Fruit fly (Drosophila melanogaster) whole organism, pupa: ENCODE results near the gene CG5162.

Experiments used
- CG10348 ChIP-seq: fragments of 200-800 bp; sonication (Bioruptor generic); IDR thresholded peaks from 2 replicates; pipeline ENCODE4 v1.3.6; 2022; ENCODE audit warnings: missing biosample characterization, missing genetic modification characterization
- CG12605 ChIP-seq: fragments of 200-800 bp; sonication (Bioruptor generic); IDR thresholded peaks from 2 replicates; pipeline ENCODE4 v1.3.6; 2022; ENCODE audit warnings: missing biosample characterization, missing genetic modification characterization
- CG13204 ChIP-seq: fragments of 200-800 bp; sonication (Bioruptor generic); optimal IDR thresholded peaks from 2 replicates; lab custom pipeline; 2018; ENCODE audit warnings: missing biosample characterization, mild to moderate bottlenecking, missing genetic modification characterization, moderate library complexity
- CG14655 ChIP-seq: fragments of 200-800 bp; sonication (Bioruptor generic); optimal IDR thresholded peaks from 3 replicates; lab custom pipeline; 2017; ENCODE audit warnings: mild to moderate bottlenecking, missing biosample characterization, missing genetic modification reagents, missing genetic modification characterization
- CG15710 ChIP-seq: fragments of 200-800 bp; sonication (Bioruptor generic); optimal IDR thresholded peaks from 2 replicates; lab custom pipeline; 2018; ENCODE audit warnings: missing biosample characterization, mild to moderate bottlenecking, missing genetic modification characterization, moderate library complexity
- CG17806 ChIP-seq: fragments of 200-800 bp; sonication (Bioruptor generic); optimal IDR thresholded peaks from 2 replicates; lab custom pipeline; 2018; ENCODE audit warnings: missing biosample characterization, mild to moderate bottlenecking, missing genetic modification characterization, moderate library complexity
- CG32121 ChIP-seq: fragments of 200-800 bp; sonication (Bioruptor generic); IDR thresholded peaks from 2 replicates; pipeline ENCODE4 v1.3.6; 2022; ENCODE audit warnings: missing biosample characterization, missing genetic modification characterization
- CG34367 ChIP-seq: fragments of 200-800 bp; sonication (Bioruptor generic); optimal IDR thresholded peaks from 2 replicates; lab custom pipeline; 2018; ENCODE audit warnings: missing biosample characterization, mild to moderate bottlenecking, missing genetic modification characterization
- CG4496 ChIP-seq: fragments of 200-800 bp; sonication (Bioruptor generic); IDR thresholded peaks from 3 replicates; pipeline ENCODE4 v1.3.6; 2022; ENCODE audit warnings: missing biosample characterization, missing genetic modification characterization
- CG8159 ChIP-seq: fragments of 200-800 bp; sonication (Bioruptor generic); optimal IDR thresholded peaks from 3 replicates; lab custom pipeline; 2018; ENCODE audit warnings: missing biosample characterization, mild to moderate bottlenecking, missing genetic modification characterization, moderate library complexity
- CG8301 ChIP-seq: fragments of 200-800 bp; sonication (Bioruptor generic); optimal IDR thresholded peaks from 2 replicates; lab custom pipeline; 2018; ENCODE audit warnings: missing biosample characterization, mild to moderate bottlenecking, missing genetic modification characterization
- CG9948 ChIP-seq: fragments of 200-800 bp; sonication (Bioruptor generic); optimal IDR thresholded peaks from 2 replicates; lab custom pipeline; 2018; ENCODE audit warnings: missing biosample characterization, mild to moderate bottlenecking, missing genetic modification characterization, moderate library complexity
- D1 ChIP-seq: fragments of 200-800 bp; sonication (Bioruptor generic); optimal IDR thresholded peaks from 2 replicates; lab custom pipeline; 2018; ENCODE audit warnings: missing biosample characterization, mild to moderate bottlenecking, missing genetic modification characterization, moderate library complexity
- EcR ChIP-seq: fragments of 200-800 bp; sonication (Bioruptor generic); optimal IDR thresholded peaks from 3 replicates; lab custom pipeline; 2019; ENCODE audit warnings: missing biosample characterization, missing genetic modification characterization, mild to moderate bottlenecking, moderate library complexity, missing genetic modification reagents
- Ets98B ChIP-seq: fragments of 200-800 bp; sonication (Bioruptor generic); IDR thresholded peaks from 2 replicates; pipeline ENCODE4 v1.3.6; 2022; ENCODE audit warnings: missing biosample characterization, missing genetic modification characterization
- Pif1A ChIP-seq: fragments of 200-800 bp; sonication (Bioruptor generic); optimal IDR thresholded peaks from 3 replicates; lab custom pipeline; 2016; ENCODE audit warnings: missing biosample characterization, missing genetic modification characterization
- Pif1B ChIP-seq: fragments of 200-800 bp; sonication (Bioruptor generic); optimal IDR thresholded peaks from 3 replicates; lab custom pipeline; 2016; ENCODE audit warnings: missing biosample characterization, missing genetic modification characterization
- Snoo ChIP-seq: fragments of 200-800 bp; sonication (Bioruptor generic); optimal IDR thresholded peaks from 3 replicates; lab custom pipeline; 2017; ENCODE audit warnings: missing biosample characterization, mild to moderate bottlenecking, missing genetic modification characterization, inconsistent platforms
- fd96Ca ChIP-seq: fragments of 200-800 bp; sonication (Bioruptor generic); IDR thresholded peaks from 3 replicates; pipeline ENCODE4 v1.3.6; 2022; ENCODE audit warnings: missing biosample characterization, missing genetic modification characterization
- gl ChIP-seq: fragments of 200-800 bp; sonication (Bioruptor generic); optimal IDR thresholded peaks from 2 replicates; lab custom pipeline; 2018; ENCODE audit warnings: missing biosample characterization, mild to moderate bottlenecking, missing genetic modification characterization
- rn ChIP-seq: fragments of 200-800 bp; sonication (Bioruptor generic); IDR thresholded peaks from 2 replicates; pipeline ENCODE4 v1.3.6; 2022; ENCODE audit warnings: missing biosample characterization, missing genetic modification characterization

CG5162 gene

DNA sequence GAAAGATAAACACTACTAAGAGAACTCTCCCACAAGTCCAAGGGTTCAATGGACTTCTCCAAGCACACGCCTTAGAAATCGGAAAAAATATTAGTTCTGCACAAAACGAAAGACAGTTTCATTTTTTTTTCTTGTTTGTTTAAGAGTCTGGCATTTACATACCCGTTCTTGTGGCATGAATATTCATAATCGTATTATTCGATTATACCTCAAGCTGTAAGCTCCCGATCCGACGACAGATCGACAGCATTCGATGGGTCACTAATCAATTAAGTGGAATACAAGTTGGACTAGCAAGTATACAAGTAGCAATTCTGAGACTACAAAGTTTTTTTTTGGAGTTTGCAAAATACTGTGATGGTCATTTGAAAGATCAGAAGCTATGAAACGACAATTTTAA lies 12.4 kb downstream of the CG5162 start:
- no peak for TF ChIP-seq CG4496 (GFP tag; lab: Robert Waterston, UW)
- no peak for TF ChIP-seq EcR (GFP tag; lab: Kevin White, UChicago)
- TF ChIP-seq Pif1A (GFP tag; lab: Kevin White, UChicago), result no peak
- TF ChIP-seq CG8159, result no peak
- TF ChIP-seq rn (GFP tag; lab: Robert Waterston, UW), result no peak
- TF ChIP-seq CG32121 (GFP tag; lab: Robert Waterston, UW), result no peak
- TF ChIP-seq Snoo, result no peak
- no peak for TF ChIP-seq D1 (tag; lab: Kevin White, UChicago)
- no peak for TF ChIP-seq Ets98B
- no peak for TF ChIP-seq CG9948
- no peak for TF ChIP-seq CG17806 (tag; lab: Kevin White, UChicago)
- TF ChIP-seq Pif1B (GFP tag; lab: Kevin White, UChicago), result no peak
- no peak for TF ChIP-seq fd96Ca
- no peak for TF ChIP-seq CG13204
- no peak for TF ChIP-seq gl (tag; lab: Kevin White, UChicago)
- TF ChIP-seq CG15710 (tag; lab: Kevin White, UChicago), result no peak
- no peak for TF ChIP-seq CG34367 (tag; lab: Kevin White, UChicago)
- TF ChIP-seq CG14655, result no peak

DNA sequence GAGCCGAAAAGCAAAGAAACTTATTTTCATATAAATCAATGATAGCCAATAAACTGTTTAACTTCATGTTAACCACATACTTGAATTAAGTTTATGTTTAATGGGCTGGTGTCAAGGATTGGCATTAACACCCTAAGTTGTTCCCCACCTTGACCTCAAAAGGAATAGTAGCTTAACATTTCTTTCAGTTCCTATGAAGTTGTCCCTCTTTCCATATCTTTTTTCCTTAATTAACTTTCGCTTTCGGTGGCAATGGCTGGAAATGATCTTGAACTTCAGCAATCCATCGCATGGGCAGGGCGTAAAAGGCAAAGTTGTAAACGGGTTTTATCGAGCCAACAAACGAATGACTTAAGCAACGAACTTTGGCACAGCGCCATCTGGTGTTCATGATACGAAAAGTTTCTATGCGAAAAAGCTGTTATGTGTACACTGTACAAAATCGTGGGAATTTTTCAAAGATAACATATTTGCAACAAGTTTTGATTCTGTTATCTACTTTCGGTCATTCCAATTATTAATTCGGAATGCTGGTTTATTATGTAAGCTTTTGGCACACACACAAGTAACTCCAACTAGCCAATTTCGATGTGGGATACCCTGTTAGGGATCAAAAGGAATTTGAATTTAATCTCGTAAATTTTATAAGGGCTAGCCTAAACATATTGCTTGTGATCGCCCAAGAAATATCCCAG lies 14.5 kb downstream of the CG5162 start:
- TF ChIP-seq CG9948, result peak; percentile 44
- TF ChIP-seq EcR (GFP tag; lab: Kevin White, UChicago), result peak; percentile 94
- TF ChIP-seq Snoo, result peak; percentile 42
- TF ChIP-seq Ets98B, result no peak
- peak; percentile 42 for TF ChIP-seq CG15710 (tag; lab: Kevin White, UChicago)
- no peak for TF ChIP-seq gl (tag; lab: Kevin White, UChicago)
- TF ChIP-seq CG34367 (tag; lab: Kevin White, UChicago), result peak; percentile 56
- TF ChIP-seq, all 21 proteins: peak for 5

DNA sequence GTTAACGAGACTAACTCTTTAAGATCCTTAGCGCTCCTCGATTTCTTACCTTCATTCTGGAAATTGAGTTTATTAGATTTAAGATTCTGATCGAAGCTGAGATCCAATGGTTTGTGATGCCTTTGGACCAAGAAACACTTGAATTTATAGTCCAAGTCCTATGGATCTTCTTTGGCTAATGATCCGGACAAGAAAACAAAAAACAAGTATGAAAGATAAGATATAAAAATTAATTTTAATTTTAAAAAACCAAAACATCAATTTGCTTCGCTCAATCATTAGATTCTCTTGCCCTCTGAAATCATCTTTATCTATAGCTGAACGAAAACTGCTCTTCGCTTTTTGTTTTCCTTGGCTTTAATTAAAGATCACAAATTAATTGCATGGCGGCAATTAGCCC lies 15.8 kb downstream of the CG5162 start, which contains the start of gene CG10597:
Gene CG10597 (minus strand): TSS at position 101 of the 400 bp plus-strand sequence.
- no peak for TF ChIP-seq Ets98B
- TF ChIP-seq Snoo, result no peak

DNA sequence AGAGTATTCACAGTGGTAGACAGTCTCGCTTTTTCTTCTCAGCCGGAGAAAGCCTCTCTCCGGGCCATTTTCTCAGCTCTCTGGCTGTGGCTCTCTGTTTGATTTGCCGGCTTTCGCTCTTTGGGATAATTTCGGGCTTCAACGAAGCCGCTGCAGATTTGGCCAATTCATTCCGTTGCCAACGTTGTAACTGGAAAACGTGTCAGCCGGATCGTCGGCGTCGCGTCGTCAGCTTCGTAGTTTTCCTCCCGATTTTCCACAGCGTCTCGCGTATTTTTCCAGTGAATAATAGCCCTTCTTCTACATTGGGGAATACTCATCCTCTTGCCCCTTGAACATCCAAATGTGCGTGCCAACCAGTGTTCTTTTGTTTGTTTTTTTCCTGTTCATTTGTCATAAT lies 17.5 kb downstream of the CG5162 start, which contains the start of gene f:
Gene f (plus strand): TSS at position 301 of the 400 bp plus-strand sequence.
- 0 out of 2 replicates have a peak, but pooled peaks have one; percentile 10 for TF ChIP-seq CG32121 (GFP tag; lab: Robert Waterston, UW)
- no peak for TF ChIP-seq Snoo
- TF ChIP-seq Ets98B, result 0 out of 2 replicates have a peak, but pooled peaks have one; percentile 6
- TF ChIP-seq rn (GFP tag; lab: Robert Waterston, UW), result no peak
- TF ChIP-seq, all 21 proteins: peak for 2

DNA sequence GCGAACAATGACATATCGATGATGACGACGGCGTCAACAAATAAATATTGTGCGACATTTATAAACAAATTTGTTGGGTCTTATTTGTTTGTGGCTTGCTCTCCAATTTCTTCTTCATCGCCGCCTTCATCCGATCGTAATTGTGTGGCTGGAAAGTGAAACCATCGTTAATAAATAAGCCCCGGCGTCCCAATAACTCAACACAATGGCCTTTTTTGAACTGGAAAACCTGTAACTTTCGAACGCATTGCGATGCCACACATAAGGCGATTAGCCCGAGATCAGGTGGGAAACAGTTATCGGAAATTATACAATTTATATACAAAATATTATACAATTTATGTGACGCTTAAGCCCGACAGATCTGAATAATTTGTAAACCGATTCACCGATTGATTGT lies 21.4 kb downstream of the CG5162 start:
- no peak for TF ChIP-seq CG9948

DNA sequence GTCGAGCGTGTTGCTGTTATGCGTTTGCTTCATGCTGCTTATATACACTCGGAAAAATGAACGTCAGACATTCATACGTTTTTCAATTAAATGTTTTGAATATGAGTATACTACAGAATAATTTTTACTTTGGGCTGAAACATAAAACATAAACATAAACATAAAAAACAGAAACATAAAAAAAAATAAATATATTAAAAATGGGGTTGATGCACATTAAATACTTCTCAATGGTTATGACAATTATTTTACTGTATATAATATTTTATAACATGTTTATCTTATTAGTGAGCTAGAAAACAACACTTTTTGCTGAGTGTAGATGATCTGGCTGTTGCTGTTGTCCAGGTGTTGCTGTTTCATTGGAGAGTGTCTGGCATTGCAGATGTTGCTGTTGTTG lies 22.3 kb downstream of the CG5162 start:
- TF ChIP-seq CG15710 (tag; lab: Kevin White, UChicago), result peak; percentile 72
- TF ChIP-seq Snoo, result no peak
- TF ChIP-seq Pif1B (GFP tag; lab: Kevin White, UChicago), result peak; percentile 45
- TF ChIP-seq CG34367 (tag; lab: Kevin White, UChicago), result peak; percentile 55
- no peak for TF ChIP-seq fd96Ca
- 0 out of 2 replicates have a peak, but pooled peaks have one; percentile 11 for TF ChIP-seq rn (GFP tag; lab: Robert Waterston, UW)
- peak; percentile 53 for TF ChIP-seq D1 (tag; lab: Kevin White, UChicago)
- TF ChIP-seq CG17806 (tag; lab: Kevin White, UChicago), result peak; percentile 72
- peak; percentile 76 for TF ChIP-seq CG8301
- peak; percentile 52 for TF ChIP-seq CG4496 (GFP tag; lab: Robert Waterston, UW)
- peak; percentile 36; the same call in 1 of the 2 replicates for TF ChIP-seq CG12605 (GFP tag; lab: Robert Waterston, UW)
- peak; percentile 77 for TF ChIP-seq CG8159
- peak; percentile 30; the same call in 1 of the 2 replicates for TF ChIP-seq Ets98B
- TF ChIP-seq CG14655, result peak; percentile 83
- TF ChIP-seq CG10348 (GFP tag; lab: Robert Waterston, UW), result no peak
- no peak for TF ChIP-seq gl (tag; lab: Kevin White, UChicago)
- peak; percentile 51 for TF ChIP-seq Pif1A (GFP tag; lab: Kevin White, UChicago)
- TF ChIP-seq CG32121 (GFP tag; lab: Robert Waterston, UW), result peak; percentile 69; the same call in 1 of the 2 replicates
- TF ChIP-seq CG13204, result peak; percentile 35
- TF ChIP-seq EcR (GFP tag; lab: Kevin White, UChicago), result no peak
- peak; percentile 79 for TF ChIP-seq CG9948

DNA sequence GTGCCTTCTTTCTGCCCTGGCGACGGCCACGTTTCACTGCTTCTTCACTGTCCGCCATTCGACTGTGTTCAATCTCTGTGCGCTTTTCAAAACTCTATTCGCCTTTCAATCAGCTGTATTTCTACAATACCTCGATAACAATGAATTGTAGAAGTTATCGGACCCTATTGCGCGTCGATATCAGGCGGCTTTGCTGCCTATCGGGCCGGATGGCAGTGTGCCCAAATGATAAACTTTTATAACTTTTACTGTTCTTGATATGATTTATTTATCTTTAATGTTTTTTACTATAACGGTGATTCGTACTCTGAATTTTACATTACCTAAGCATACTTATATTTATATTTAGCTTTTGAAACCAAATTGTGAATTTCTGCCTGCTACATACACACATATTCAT lies 29.8 kb downstream of the CG5162 start, which contains the start of gene CG8915:
Gene CG8915 (minus strand): TSS at position 148 of the 400 bp plus-strand sequence.
- TF ChIP-seq CG32121 (GFP tag; lab: Robert Waterston, UW), result no peak
- TF ChIP-seq fd96Ca, result no peak
- TF ChIP-seq EcR (GFP tag; lab: Kevin White, UChicago), result no peak
- TF ChIP-seq CG8301, result no peak
- TF ChIP-seq CG12605 (GFP tag; lab: Robert Waterston, UW), result no peak
- no peak for TF ChIP-seq Ets98B
- no peak for TF ChIP-seq CG8159
- no peak for TF ChIP-seq rn (GFP tag; lab: Robert Waterston, UW)
- no peak for TF ChIP-seq CG17806 (tag; lab: Kevin White, UChicago)
- TF ChIP-seq CG15710 (tag; lab: Kevin White, UChicago), result no peak
- TF ChIP-seq CG34367 (tag; lab: Kevin White, UChicago), result no peak
- no peak for TF ChIP-seq gl (tag; lab: Kevin White, UChicago)
- TF ChIP-seq CG14655, result no peak
- TF ChIP-seq Pif1B (GFP tag; lab: Kevin White, UChicago), result no peak
- no peak for TF ChIP-seq Pif1A (GFP tag; lab: Kevin White, UChicago)
- TF ChIP-seq CG4496 (GFP tag; lab: Robert Waterston, UW), result no peak
- no peak for TF ChIP-seq CG9948
- no peak for TF ChIP-seq CG10348 (GFP tag; lab: Robert Waterston, UW)
- no peak for TF ChIP-seq CG13204
